Worm (Caenorhabditis elegans): ENCODE data around the gene col-138.

The col-138 gene

ce11 chrIV:17183629-17184028 is at the start of gene col-138:
Gene col-138, minus strand, starts transcription at chrIV:17183729.
- TF ChIP-seq snpc-4 (tag; optimal IDR thresholded peaks at IDR 0.05) (no peak), lin-39 (tag; optimal IDR thresholded peaks at IDR 0.05) (no peak), nhr-77 (tag; optimal IDR thresholded peaks at IDR 0.05) (no peak), elt-1 (tag; optimal IDR thresholded peaks at IDR 0.05) (no peak), nhr-21 (tag; optimal IDR thresholded peaks at IDR 0.05) (no peak), sma-3 (GFP tag; optimal IDR thresholded peaks at IDR 0.05) (no peak), R02D3.7 (tag; optimal IDR thresholded peaks at IDR 0.05) (no peak), C34F6.9 (tag; optimal IDR thresholded peaks at IDR 0.05) (no peak), unc-39 (tag; optimal IDR thresholded peaks at IDR 0.05) (no peak)

ce11 chrIV:17232899-17233298 is 49.4 kb upstream of the col-138 start:
- no peak for TF ChIP-seq dmd-4 (tag; optimal IDR thresholded peaks at IDR 0.05)
- no peak for TF ChIP-seq peb-1 (tag; optimal IDR thresholded peaks at IDR 0.05)
- TF ChIP-seq ceh-82 (tag; optimal IDR thresholded peaks at IDR 0.05), result no peak
- TF ChIP-seq C34F6.9 (tag; optimal IDR thresholded peaks at IDR 0.05), result no peak
- no peak for TF ChIP-seq ama-1 (optimal IDR thresholded peaks at IDR 0.05)
- TF ChIP-seq sma-9 (GFP tag; optimal IDR thresholded peaks at IDR 0.05), result no peak
- TF ChIP-seq sma-9 (tag; optimal IDR thresholded peaks at IDR 0.05), result no peak

ce11 chrIV:17230958-17231357 is 47.4 kb upstream of the col-138 start, which contains the start of gene npr-32:
Gene npr-32, minus strand, starts transcription at chrIV:17231058.
- TF ChIP-seq nhr-12 (tag; optimal IDR thresholded peaks at IDR 0.05) (no peak), ceh-16 (tag; optimal IDR thresholded peaks at IDR 0.05) (no peak), mbf-1 (tag; optimal IDR thresholded peaks at IDR 0.05) (no peak), ztf-4 (tag; optimal IDR thresholded peaks at IDR 0.05) (no peak), F13H6.1 (tag; optimal IDR thresholded peaks at IDR 0.05) (no peak), peb-1 (tag; optimal IDR thresholded peaks at IDR 0.05) (no peak), egl-27 (tag; optimal IDR thresholded peaks at IDR 0.05) (no peak), nhr-6 (tag; optimal IDR thresholded peaks at IDR 0.05) (no peak), zag-1 (tag; optimal IDR thresholded peaks at IDR 0.05) (no peak), nhr-10 (tag; optimal IDR thresholded peaks at IDR 0.05) (no peak), skn-1 (tag; optimal IDR thresholded peaks at IDR 0.05) (no peak), aly-2 (tag; optimal IDR thresholded peaks at IDR 0.05) (no peak), nhr-129 (tag; optimal IDR thresholded peaks at IDR 0.05) (no peak), sma-3 (GFP tag; optimal IDR thresholded peaks at IDR 0.05) (no peak), C34F6.9 (tag; optimal IDR thresholded peaks at IDR 0.05) (no peak)

- TF ChIP-seq ceh-16 (tag; optimal IDR thresholded peaks at IDR 0.05) (no peak), alr-1 (tag; optimal IDR thresholded peaks at IDR 0.05) (no peak), lin-11 (tag; optimal IDR thresholded peaks at IDR 0.05) (no peak), crh-2 (tag; optimal IDR thresholded peaks at IDR 0.05) (no peak), blmp-1 (tag; optimal IDR thresholded peaks at IDR 0.05; ENCODE audit: insufficient read depth) (no peak), nhr-21 (tag; optimal IDR thresholded peaks at IDR 0.05) (no peak), lin-13 (GFP tag; optimal IDR thresholded peaks at IDR 0.05) (no peak), zag-1 (tag; optimal IDR thresholded peaks at IDR 0.05) (no peak), unc-62 (GFP tag; optimal IDR thresholded peaks at IDR 0.05) (no peak), dmd-4 (tag; optimal IDR thresholded peaks at IDR 0.05) (no peak), nhr-11 (tag; optimal IDR thresholded peaks at IDR 0.05) (no peak), nhr-23 (tag; optimal IDR thresholded peaks at IDR 0.05) (no peak), F13H6.1 (tag; optimal IDR thresholded peaks at IDR 0.05) (no peak), unc-39 (tag; optimal IDR thresholded peaks at IDR 0.05) (no peak), snpc-4 (tag; optimal IDR thresholded peaks at IDR 0.05) (no peak)
Observed at ce11 chrIV:17223474-17223873, 39.9 kb upstream of the col-138 start, which contains the start of gene Y116A8B.4. Gene Y116A8B.4, plus strand, starts transcription at chrIV:17223774.

- no peak for TF ChIP-seq lin-11 (tag; optimal IDR thresholded peaks at IDR 0.05)
- TF ChIP-seq F13H6.1 (tag; optimal IDR thresholded peaks at IDR 0.05), result no peak
- TF ChIP-seq nhr-6 (tag; optimal IDR thresholded peaks at IDR 0.05), result no peak
- TF ChIP-seq nhr-25 (tag; optimal IDR thresholded peaks at IDR 0.05), result no peak
- TF ChIP-seq sma-9 (GFP tag; optimal IDR thresholded peaks at IDR 0.05), result no peak
- no peak for TF ChIP-seq sma-9 (tag; optimal IDR thresholded peaks at IDR 0.05)
- TF ChIP-seq lin-13 (GFP tag; optimal IDR thresholded peaks at IDR 0.05), result no peak
Observed at ce11 chrIV:17216048-17216447, 32.5 kb upstream of the col-138 start, which contains the start of gene Y116A8B.1. Gene Y116A8B.1, plus strand, starts transcription at chrIV:17216348.

All from whole organism, L2 larva.